Fruit fly (Drosophila melanogaster) whole organism, embryonic: Measurements from ENCODE around the gene msn.
A peak's percentile ranks its signal among the peaks of the same experiment; 100 is the strongest.

Source experiments
- Asciz ChIP-seq: fragments of 200-800 bp; sonication (Bioruptor generic); optimal IDR thresholded peaks from 2 replicates; lab custom pipeline; 2017; ENCODE audit warnings: missing biosample characterization, mild to moderate bottlenecking, missing genetic modification characterization, missing genetic modification reagents
- Awh ChIP-seq: fragments of 200-800 bp; sonication (Bioruptor generic); IDR thresholded peaks from 2 replicates; pipeline ENCODE4, ENCODE4 v1.3.6; 2022; ENCODE audit warnings: missing biosample characterization, missing genetic modification characterization
- BtbVII ChIP-seq: fragments of 200-800 bp; sonication (Bioruptor generic); optimal IDR thresholded peaks from 3 replicates; lab custom pipeline; 2017; ENCODE audit warnings: missing biosample characterization, mild to moderate bottlenecking, missing genetic modification characterization
- CG10654 ChIP-seq: fragments of 200-800 bp; sonication (Bioruptor generic); optimal IDR thresholded peaks from 2 replicates; lab custom pipeline; 2016; ENCODE audit warnings: missing biosample characterization, missing genetic modification characterization
- CG12104 ChIP-seq: fragments of 200-800 bp; sonication (Bioruptor generic); optimal IDR thresholded peaks from 3 replicates; lab custom pipeline; 2016; ENCODE audit warnings: missing biosample characterization, missing genetic modification characterization
- CG12219 ChIP-seq: fragments of 200-800 bp; sonication (Bioruptor generic); optimal IDR thresholded peaks from 3 replicates; lab custom pipeline; 2018; ENCODE audit warnings: missing biosample characterization, mild to moderate bottlenecking, missing genetic modification characterization
- CG12769 ChIP-seq: fragments of 200-800 bp; sonication (Bioruptor generic); optimal IDR thresholded peaks from 2 replicates; lab custom pipeline; 2019; ENCODE audit warnings: missing biosample characterization, mild to moderate bottlenecking, missing genetic modification characterization, moderate library complexity
- CG15696 ChIP-seq: fragments of 200-800 bp; sonication (Bioruptor generic); optimal IDR thresholded peaks from 2 replicates; lab custom pipeline; 2019; ENCODE audit warnings: missing biosample characterization, mild to moderate bottlenecking, missing genetic modification characterization, moderate library complexity
- CG42726 ChIP-seq: fragments of 200-800 bp; sonication (Bioruptor generic); IDR thresholded peaks from 2 replicates; pipeline ENCODE4 v1.3.6; 2022; ENCODE audit warnings: missing biosample characterization, missing genetic modification characterization; ENCODE audit not compliant: partially characterized antibody
- CG4404 ChIP-seq: fragments of 200-800 bp; sonication (Bioruptor generic); IDR thresholded peaks from 2 replicates; pipeline ENCODE4 v1.3.6; 2022; ENCODE audit warnings: missing biosample characterization, missing genetic modification characterization
- CG4730 ChIP-seq: fragments of 200-800 bp; sonication (Bioruptor generic); IDR thresholded peaks from 2 replicates; pipeline ENCODE4 v1.3.6; 2022; ENCODE audit warnings: missing biosample characterization, missing genetic modification characterization
- CG7928 ChIP-seq: fragments of 200-800 bp; sonication (Bioruptor generic); optimal IDR thresholded peaks from 2 replicates; lab custom pipeline; 2017; ENCODE audit warnings: missing biosample characterization, mild to moderate bottlenecking, missing genetic modification characterization
- CG8944 ChIP-seq: fragments of 200-800 bp; sonication (Bioruptor generic); optimal IDR thresholded peaks from 3 replicates; lab custom pipeline; 2016; ENCODE audit warnings: missing biosample characterization, missing genetic modification characterization
- CG9437 ChIP-seq: fragments of 200-800 bp; sonication (Bioruptor generic); optimal IDR thresholded peaks from 2 replicates; lab custom pipeline; 2018; ENCODE audit warnings: missing biosample characterization, mild to moderate bottlenecking, missing genetic modification characterization
- CG9797 ChIP-seq: fragments of 200-800 bp; sonication (Bioruptor generic); optimal IDR thresholded peaks from 3 replicates; lab custom pipeline; 2018; ENCODE audit warnings: missing biosample characterization, mild to moderate bottlenecking, missing genetic modification characterization
- Chrac-16 ChIP-seq: fragments of 200-800 bp; sonication (Bioruptor generic); optimal IDR thresholded peaks from 3 replicates; lab custom pipeline; 2016; ENCODE audit warnings: missing biosample characterization, missing genetic modification characterization
- D19B ChIP-seq: fragments of 200-800 bp; sonication (Bioruptor generic); optimal IDR thresholded peaks from 2 replicates; lab custom pipeline; 2017; ENCODE audit warnings: missing biosample characterization, mild to moderate bottlenecking, missing genetic modification characterization
- Dbx ChIP-seq: fragments of 200-800 bp; sonication (Bioruptor generic); IDR thresholded peaks from 3 replicates; pipeline ENCODE4 v1.3.6; 2022; ENCODE audit warnings: missing biosample characterization, missing genetic modification characterization
- GATAe ChIP-seq: fragments of 200-800 bp; sonication (Bioruptor generic); conservative IDR thresholded peaks from 2 replicates; pipeline ENCODE4 v1.3.6; 2022; ENCODE audit warnings: missing biosample characterization, missing genetic modification characterization
- Gug ChIP-seq: fragments of 200-800 bp; sonication (Bioruptor generic); IDR thresholded peaks from 4 replicates; pipeline ENCODE4 v1.3.6; 2022; ENCODE audit warnings: missing biosample characterization, missing genetic modification characterization
- Jarid2 ChIP-seq: fragments of 200-800 bp; sonication (Bioruptor generic); optimal IDR thresholded peaks from 3 replicates; lab custom pipeline; 2017; ENCODE audit warnings: mild to moderate bottlenecking, missing biosample characterization, missing genetic modification reagents, missing genetic modification characterization
- Med ChIP-seq: fragments of 200-800 bp; sonication (Bioruptor generic); peaks from one replicate; lab custom pipeline; 2016; ENCODE audit warnings: missing biosample characterization, missing genetic modification characterization, mild to moderate bottlenecking, inconsistent platforms, moderate library complexity
- Six4 ChIP-seq: fragments of 200-800 bp; sonication (Bioruptor generic); optimal IDR thresholded peaks from 2 replicates; lab custom pipeline; 2016; ENCODE audit warnings: missing biosample characterization, missing genetic modification characterization
- Sox102F ChIP-seq: fragments of 200-800 bp; sonication (Bioruptor generic); optimal IDR thresholded peaks from 2 replicates; lab custom pipeline; 2018; ENCODE audit warnings: missing biosample characterization, mild to moderate bottlenecking, missing genetic modification characterization, moderate library complexity
- TFAM ChIP-seq: fragments of 200-800 bp; sonication (Bioruptor generic); optimal IDR thresholded peaks from 2 replicates; lab custom pipeline; 2017; ENCODE audit warnings: missing biosample characterization, missing genetic modification characterization, inconsistent platforms
- Taf1 ChIP-seq: fragments of 200-800 bp; sonication (Bioruptor generic); IDR thresholded peaks from 2 replicates; pipeline ENCODE4 v1.3.6; 2022; ENCODE audit warnings: missing biosample characterization, missing genetic modification characterization
- amos ChIP-seq: fragments of 200-800 bp; sonication (Bioruptor generic); IDR thresholded peaks from 2 replicates; pipeline ENCODE4 v1.3.6; 2022; ENCODE audit warnings: missing biosample characterization, missing genetic modification characterization; ENCODE audit not compliant: partially characterized antibody
- br ChIP-seq: fragments of >200 bp; optimal IDR thresholded peaks from 2 replicates; lab custom pipeline; 2017
- btn ChIP-seq: fragments of 200-800 bp; sonication (Bioruptor generic); optimal IDR thresholded peaks from 2 replicates; lab custom pipeline; 2016; ENCODE audit warnings: missing biosample characterization, missing genetic modification characterization
- corto ChIP-seq: fragments of 200-800 bp; sonication (Bioruptor generic); optimal IDR thresholded peaks from 2 replicates; lab custom pipeline; 2016; ENCODE audit warnings: missing biosample characterization, mild to moderate bottlenecking, missing genetic modification characterization, moderate library complexity
- crol ChIP-seq: fragments of 200-800 bp; sonication (Bioruptor generic); IDR thresholded peaks from 2 replicates; pipeline ENCODE4 v1.3.6; 2022; ENCODE audit warnings: missing biosample characterization, missing genetic modification characterization
- disco-r ChIP-seq: fragments of 200-800 bp; sonication (Bioruptor generic); optimal IDR thresholded peaks from 2 replicates; lab custom pipeline; 2016; ENCODE audit warnings: missing biosample characterization, missing genetic modification characterization
- emc ChIP-seq: fragments of 200-800 bp; sonication (Bioruptor generic); optimal IDR thresholded peaks from 2 replicates; lab custom pipeline; 2016; ENCODE audit warnings: missing biosample characterization, missing genetic modification characterization
- fd96Cb ChIP-seq: fragments of 200-800 bp; sonication (Bioruptor generic); optimal IDR thresholded peaks from 2 replicates; lab custom pipeline; 2018; ENCODE audit warnings: missing biosample characterization, mild to moderate bottlenecking, missing genetic modification characterization, moderate library complexity
- gt ChIP-seq: fragments of 200-800 bp; sonication (Bioruptor generic); IDR thresholded peaks from 2 replicates; pipeline ENCODE4 v1.3.6; 2022; ENCODE audit warnings: missing biosample characterization, missing genetic modification characterization
- lmd ChIP-seq: fragments of 200-800 bp; sonication (Bioruptor generic); IDR thresholded peaks from 2 replicates; pipeline ENCODE4 v1.3.6; 2022; ENCODE audit warnings: missing biosample characterization, missing genetic modification characterization
- onecut ChIP-seq: fragments of 200-800 bp; sonication (Bioruptor generic); IDR thresholded peaks from 2 replicates; pipeline ENCODE4 v1.3.6; 2022; ENCODE audit warnings: missing biosample characterization, missing genetic modification characterization
- otp ChIP-seq: fragments of 200-800 bp; sonication (Bioruptor generic); IDR thresholded peaks from 3 replicates; pipeline ENCODE4, ENCODE4 v1.3.6; 2022; ENCODE audit warnings: missing biosample characterization, missing genetic modification characterization
- pfk ChIP-seq: fragments of 200-800 bp; sonication (Bioruptor generic); optimal IDR thresholded peaks from 2 replicates; lab custom pipeline; 2018; ENCODE audit warnings: missing biosample characterization, mild to moderate bottlenecking, missing genetic modification characterization, moderate library complexity
- pita ChIP-seq: fragments of 200-800 bp; sonication (Bioruptor generic); optimal IDR thresholded peaks from 2 replicates; lab custom pipeline; 2017; ENCODE audit warnings: missing biosample characterization, mild to moderate bottlenecking, missing genetic modification characterization
- prd ChIP-seq, 3 experiments: fragments of >200 bp in 2 of 3; fragments of 200-800 bp in 1 of 3; sonication (Bioruptor generic) in 1 of 3; optimal IDR thresholded peaks in 2 of 3; IDR thresholded peaks in 1 of 3; 2 replicates in 2 of 3; 3 replicates in 1 of 3; pipeline versions ENCODE4 v1.3.6 to Lab custom; 2017 to 2022; ENCODE audit warnings: missing biosample characterization in 1 of 3, missing genetic modification characterization in 1 of 3
- psq ChIP-seq: fragments of 200-800 bp; sonication (Bioruptor generic); optimal IDR thresholded peaks from 2 replicates; lab custom pipeline; 2017; ENCODE audit warnings: missing biosample characterization, missing genetic modification characterization
- schlank ChIP-seq: fragments of 200-800 bp; sonication (Bioruptor generic); optimal IDR thresholded peaks from 2 replicates; lab custom pipeline; 2018; ENCODE audit warnings: missing biosample characterization, mild to moderate bottlenecking, missing genetic modification characterization
- seq ChIP-seq: fragments of 200-800 bp; sonication (Bioruptor generic); IDR thresholded peaks from 2 replicates; pipeline ENCODE4 v1.3.6; 2022; ENCODE audit warnings: missing biosample characterization, missing genetic modification characterization
- shn ChIP-seq: fragments of 200-800 bp; sonication (Bioruptor generic); optimal IDR thresholded peaks from 3 replicates; lab custom pipeline; 2016; ENCODE audit warnings: missing biosample characterization, missing genetic modification characterization
- sim ChIP-seq: fragments of 200-800 bp; sonication (Bioruptor generic); IDR thresholded peaks from 2 replicates; pipeline ENCODE4 v1.3.6; 2022; ENCODE audit warnings: missing biosample characterization, missing genetic modification characterization
- sima ChIP-seq: fragments of 200-800 bp; sonication (Bioruptor generic); optimal IDR thresholded peaks from 2 replicates; lab custom pipeline; 2016; ENCODE audit warnings: missing biosample characterization, missing genetic modification characterization
- sisA ChIP-seq: fragments of 200-800 bp; sonication (Bioruptor generic); IDR thresholded peaks from 2 replicates; pipeline ENCODE4 v1.3.6; 2022; ENCODE audit warnings: missing biosample characterization, missing genetic modification characterization
- slbo ChIP-seq: fragments of 200-800 bp; sonication (Bioruptor generic); IDR thresholded peaks from 2 replicates; pipeline ENCODE4 v1.3.6; 2022; ENCODE audit warnings: missing biosample characterization, missing genetic modification characterization
- sug ChIP-seq: fragments of 200-800 bp; optimal IDR thresholded peaks from 2 replicates; lab custom pipeline; 2019; ENCODE audit warnings: missing biosample characterization, mild to moderate bottlenecking, missing genetic modification characterization, moderate library complexity
- usp ChIP-seq: fragments of >200 bp; optimal IDR thresholded peaks from 2 replicates; lab custom pipeline; 2017; ENCODE audit warnings: missing biosample characterization, missing genetic modification characterization
- wdn ChIP-seq: fragments of 200-800 bp; sonication (Bioruptor generic); IDR thresholded peaks from 2 replicates; pipeline ENCODE4 v1.3.6; 2022; ENCODE audit warnings: missing biosample characterization, missing genetic modification characterization

msn gene

DNA sequence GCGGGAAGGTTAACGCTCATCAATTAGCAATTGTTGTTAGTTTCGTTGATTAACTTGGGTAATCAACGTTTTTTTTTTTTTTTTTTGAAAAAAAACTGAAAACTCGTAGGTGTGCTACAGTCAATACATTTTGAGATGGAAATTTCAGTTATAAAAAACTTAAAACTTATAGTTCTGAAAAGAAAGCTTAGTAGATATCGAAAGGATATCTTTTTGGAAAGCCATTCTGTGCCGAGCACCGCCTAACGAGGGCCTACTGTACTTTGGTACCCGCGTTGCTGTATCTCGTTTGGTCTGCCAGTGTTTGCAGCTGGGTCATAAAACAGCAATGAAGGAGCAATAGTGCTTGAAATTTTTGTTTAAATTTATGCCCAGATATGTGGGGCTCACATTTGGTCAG, 14.4 kb downstream of the msn start (continued):
- peak; percentile 60; the same call in 2 of the 3 replicates for TF ChIP-seq Dbx (GFP tag; lab: Robert Waterston, UW)
- TF ChIP-seq emc (GFP tag; lab: Kevin White, UChicago), result no peak
- TF ChIP-seq Six4 (GFP tag; lab: Kevin White, UChicago), result no peak
- TF ChIP-seq pita (GFP tag; lab: Kevin White, UChicago), result no peak
- TF ChIP-seq BtbVII, result no peak
- peak; percentile 41; the same call in 1 of the 2 replicates for TF ChIP-seq lmd (GFP tag; lab: Robert Waterston, UW)
- no peak for TF ChIP-seq sima
- no peak for TF ChIP-seq sug
- TF ChIP-seq CG8944 (GFP tag; lab: Kevin White, UChicago), result no peak
- no peak for TF ChIP-seq schlank (tag; lab: Kevin White, UChicago)
- peak; percentile 93 for TF ChIP-seq Med (GFP tag; lab: Kevin White, UChicago)
- TF ChIP-seq GATAe, result no peak
- TF ChIP-seq sim (GFP tag; lab: Robert Waterston, UW), result no peak
- peak; percentile 18 for TF ChIP-seq CG10654
- TF ChIP-seq CG15696, result no peak
- TF ChIP-seq psq (GFP tag; lab: Kevin White, UChicago), result no peak
- TF ChIP-seq CG12769 (tag; lab: Kevin White, UChicago), result no peak
- no peak for TF ChIP-seq btn (GFP tag; lab: Kevin White, UChicago)
- TF ChIP-seq prd (optimal IDR thresholded peaks at IDR 0.05; lab: Kevin White, UChicago), result no peak
- TF ChIP-seq prd (GFP tag; IDR thresholded peaks at IDR 0.05; lab: Robert Waterston, UW), result peak; percentile 57; the same call in 2 of the 3 replicates
- no peak for TF ChIP-seq disco-r (GFP tag; lab: Kevin White, UChicago)
- no peak for TF ChIP-seq shn (GFP tag; lab: Kevin White, UChicago)
- TF ChIP-seq CG9797 (GFP tag; lab: Kevin White, UChicago), result no peak
- TF ChIP-seq TFAM (GFP tag; lab: Kevin White, UChicago), result no peak
- TF ChIP-seq Sox102F (GFP tag; lab: Kevin White, UChicago), result peak; percentile 40
- no peak for TF ChIP-seq CG9437 (GFP tag; lab: Kevin White, UChicago)
- TF ChIP-seq onecut (GFP tag; lab: Robert Waterston, UW), result 0 out of 2 replicates have a peak, but pooled peaks have one; percentile 5
- TF ChIP-seq CG12219 (GFP tag; lab: Kevin White, UChicago), result no peak
- TF ChIP-seq usp, result no peak
- TF ChIP-seq Gug (GFP tag; lab: Robert Waterston, UW), result peak; percentile 65
- TF ChIP-seq CG4404 (GFP tag; lab: Robert Waterston, UW), result 0 out of 2 replicates have a peak, but pooled peaks have one; percentile 15
- TF ChIP-seq CG7928 (GFP tag; lab: Kevin White, UChicago), result no peak
- TF ChIP-seq D19B, result no peak
- TF ChIP-seq gt, result no peak
- peak; percentile 60 for TF ChIP-seq CG4730 (GFP tag; lab: Robert Waterston, UW)
- TF ChIP-seq Awh, result 0 out of 2 replicates have a peak, but pooled peaks have one; percentile 47
- TF ChIP-seq pfk, result no peak
- no peak for TF ChIP-seq CG42726 (GFP tag; lab: Robert Waterston, UW)
- peak; percentile 60 for TF ChIP-seq sisA (GFP tag; lab: Robert Waterston, UW)
- no peak for TF ChIP-seq crol (GFP tag; lab: Robert Waterston, UW)
- TF ChIP-seq Asciz (GFP tag; lab: Kevin White, UChicago), result no peak
- no peak for TF ChIP-seq Jarid2 (GFP tag; lab: Kevin White, UChicago)
- no peak for TF ChIP-seq wdn (GFP tag; lab: Robert Waterston, UW)
- TF ChIP-seq slbo (GFP tag; lab: Robert Waterston, UW), result peak; percentile 67
- no peak for TF ChIP-seq Chrac-16 (GFP tag; lab: Kevin White, UChicago)
- no peak for TF ChIP-seq CG12104
- TF ChIP-seq fd96Cb (tag; lab: Kevin White, UChicago), result peak; percentile 25
- TF ChIP-seq amos (GFP tag; lab: Robert Waterston, UW), result no peak
- no peak for TF ChIP-seq corto (GFP tag; lab: Kevin White, UChicago)
- TF ChIP-seq br (lab: Kevin White, UChicago), result no peak
- no peak for TF ChIP-seq otp (GFP tag; lab: Robert Waterston, UW)
- TF ChIP-seq Taf1 (GFP tag; lab: Robert Waterston, UW), result 0 out of 2 replicates have a peak, but pooled peaks have one; percentile 32
- peak; percentile 12; the same call in 1 of the 2 replicates for TF ChIP-seq seq (GFP tag; lab: Robert Waterston, UW)
